Worm (Caenorhabditis elegans) whole organism, early embryonic: Measurements from ENCODE around the gene srlf-16.

ENCODE experiments used
- ama-1 ChIP-seq: fragments of 150-350 bp; optimal IDR thresholded peaks from 2 replicates; lab custom pipeline; 2014
- ceh-13 ChIP-seq: fragments of 200-800 bp; sonication (Bioruptor generic); optimal IDR thresholded peaks from 2 replicates; lab custom pipeline; 2018; ENCODE audit warnings: mild to moderate bottlenecking, missing genetic modification characterization, missing compliant biosample characterization
- hnd-1 ChIP-seq: sonication (generic microtip); optimal IDR thresholded peaks from 2 replicates; lab custom pipeline; 2016; ENCODE audit warnings: missing genetic modification characterization, missing compliant biosample characterization
- tbx-37 ChIP-seq: fragments of 200-800 bp; sonication (Bioruptor generic); conservative IDR thresholded peaks from 2 replicates; pipeline ENCODE4 v1.3.6; 2022; ENCODE audit warnings: missing genetic modification reagents, missing genetic modification characterization, missing compliant biosample characterization

ce11 chrV:8117964-8118363 lies 13.4 kb downstream of the srlf-16 start, which contains the start of gene D1014.7:
- no peak for TF ChIP-seq ceh-13 (GFP tag; lab: Kevin White, UChicago)
- no peak for TF ChIP-seq ama-1 (lab: Kevin White, UChicago)
- TF ChIP-seq hnd-1 (tag; lab: Kevin White, UChicago), result no peak
- no peak for TF ChIP-seq tbx-37 (GFP tag; lab: Robert Waterston, UW)
